Worm (Caenorhabditis elegans): Measurements from ENCODE around the gene mrps-21.

The mrps-21 gene

DNA sequence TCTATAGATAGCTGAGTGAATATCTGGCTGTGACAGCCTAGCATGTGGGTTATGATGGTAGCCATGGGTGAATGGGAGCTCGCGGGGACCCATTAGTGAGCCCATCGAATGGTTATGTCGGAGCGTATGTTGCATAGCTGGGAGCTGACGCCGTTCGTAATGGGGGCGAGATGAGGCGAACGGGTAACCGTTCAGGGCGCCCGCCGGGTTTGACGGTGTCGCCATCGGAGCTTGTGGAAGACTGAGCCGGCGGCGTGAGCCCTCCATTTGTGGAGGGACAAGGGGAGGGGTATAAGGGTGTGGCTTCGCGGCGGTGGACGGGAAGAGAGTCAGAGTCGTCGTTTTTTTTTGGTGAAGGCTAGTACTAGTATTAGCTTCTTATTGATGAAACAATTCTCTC is 35.5 kb downstream of the mrps-21 start:
- TF ChIP-seq ceh-24 (tag; optimal IDR thresholded peaks at IDR 0.05): no peak
- TF ChIP-seq ceh-31 (tag; optimal IDR thresholded peaks at IDR 0.05): peak; percentile 4

- TF ChIP-seq ceh-24 (tag; optimal IDR thresholded peaks at IDR 0.05) (no peak), ceh-30 (tag; optimal IDR thresholded peaks at IDR 0.05) (no peak), sox-2 (GFP tag; IDR thresholded peaks at IDR 0.05) (no peak), ceh-14 (tag; optimal IDR thresholded peaks at IDR 0.05) (peak; percentile 3), hlh-6 (tag; optimal IDR thresholded peaks at IDR 0.05) (no peak), elt-2 (tag; optimal IDR thresholded peaks at IDR 0.05) (no peak), ama-1 (optimal IDR thresholded peaks at IDR 0.05) (no peak), C08G9.2 (tag; optimal IDR thresholded peaks at IDR 0.05) (no peak)
These were observed 45.8 kb downstream of the mrps-21 start for ce11 chrIV:4613516-4613915.

DNA sequence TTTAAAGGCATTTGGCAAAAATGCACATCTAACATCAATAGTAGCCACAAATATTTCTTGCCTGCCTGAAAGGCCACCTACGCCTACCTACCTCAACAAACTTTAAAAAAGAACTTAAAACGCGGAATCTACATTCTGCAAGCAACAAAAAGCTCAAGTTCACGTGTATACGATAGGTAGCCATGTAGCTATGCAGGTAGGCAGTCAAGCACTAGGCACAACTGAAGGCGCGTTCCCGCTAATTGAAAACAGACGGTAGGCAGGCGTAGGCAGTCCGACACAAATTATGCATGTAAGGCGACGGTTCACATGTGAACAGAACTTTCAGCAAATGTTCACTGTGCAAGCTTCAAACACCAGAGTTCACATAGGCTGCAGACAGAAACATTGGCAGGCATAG is 46.7 kb downstream of the mrps-21 start:
- no peak for TF ChIP-seq F13H6.1 (tag; optimal IDR thresholded peaks at IDR 0.05)
- TF ChIP-seq ref-2 (tag; optimal IDR thresholded peaks at IDR 0.05): no peak
- TF ChIP-seq eyg-1 (tag; optimal IDR thresholded peaks at IDR 0.05): no peak
- no peak for TF ChIP-seq ceh-14 (tag; optimal IDR thresholded peaks at IDR 0.05)
- TF ChIP-seq K09A11.1 (tag; optimal IDR thresholded peaks at IDR 0.05; ENCODE audit: insufficient read depth): no peak
- no peak for TF ChIP-seq unc-3 (GFP tag; conservative IDR thresholded peaks at IDR 0.05)
- no peak for TF ChIP-seq unc-3 (tag; optimal IDR thresholded peaks at IDR 0.05)
- TF ChIP-seq ttx-3 (tag; optimal IDR thresholded peaks at IDR 0.05): no peak
- no peak for TF ChIP-seq lim-6 (tag; optimal IDR thresholded peaks at IDR 0.05)
- no peak for TF ChIP-seq ceh-22 (tag; optimal IDR thresholded peaks at IDR 0.05)
- TF ChIP-seq hlh-8 (tag; optimal IDR thresholded peaks at IDR 0.05): no peak

ce11 chrIV:4611740-4612139 is 47.6 kb downstream of the mrps-21 start:
- TF ChIP-seq ceh-24 (tag; optimal IDR thresholded peaks at IDR 0.05) (no peak), pax-1 (tag; optimal IDR thresholded peaks at IDR 0.05) (no peak), T23F11.4 (GFP tag; optimal IDR thresholded peaks at IDR 0.05) (no peak), ceh-48 (tag; optimal IDR thresholded peaks at IDR 0.05) (no peak), fkh-10 (GFP tag; optimal IDR thresholded peaks at IDR 0.05) (no peak), ets-4 (tag; optimal IDR thresholded peaks at IDR 0.05) (no peak), ttx-3 (tag; optimal IDR thresholded peaks at IDR 0.05) (no peak), gmeb-2 (tag; optimal IDR thresholded peaks at IDR 0.05) (no peak), ceh-9 (tag; optimal IDR thresholded peaks at IDR 0.05) (no peak)

DNA sequence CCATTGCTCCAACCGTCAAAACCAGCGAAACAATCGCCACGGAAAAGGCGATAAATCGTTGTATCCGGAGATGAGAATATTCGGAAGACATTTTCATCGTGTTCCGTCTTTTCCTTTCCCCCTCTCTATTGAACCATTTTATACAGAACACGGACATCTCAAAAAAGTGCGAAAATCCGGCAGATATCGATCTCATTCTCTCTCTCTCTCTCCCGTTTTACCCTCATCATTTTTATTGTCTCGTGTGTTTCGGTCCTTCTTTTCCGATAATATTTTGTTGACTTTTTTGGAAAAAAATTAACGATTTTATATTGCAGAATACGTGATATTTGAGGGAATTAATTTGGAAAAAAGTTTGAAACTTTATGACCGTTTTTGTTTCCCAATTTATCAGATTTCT is 49.7 kb downstream of the mrps-21 start, which contains the start of gene col-110:
TSS of gene col-110 (minus strand) at position 101 of the 400 bp plus-strand sequence.
- no peak for TF ChIP-seq K09A11.1 (tag; optimal IDR thresholded peaks at IDR 0.05; ENCODE audit: insufficient read depth)

All from whole organism, late embryonic.